Fruit fly (Drosophila melanogaster): ENCODE measurements around the gene CG17782.

Gene CG17782

DNA sequence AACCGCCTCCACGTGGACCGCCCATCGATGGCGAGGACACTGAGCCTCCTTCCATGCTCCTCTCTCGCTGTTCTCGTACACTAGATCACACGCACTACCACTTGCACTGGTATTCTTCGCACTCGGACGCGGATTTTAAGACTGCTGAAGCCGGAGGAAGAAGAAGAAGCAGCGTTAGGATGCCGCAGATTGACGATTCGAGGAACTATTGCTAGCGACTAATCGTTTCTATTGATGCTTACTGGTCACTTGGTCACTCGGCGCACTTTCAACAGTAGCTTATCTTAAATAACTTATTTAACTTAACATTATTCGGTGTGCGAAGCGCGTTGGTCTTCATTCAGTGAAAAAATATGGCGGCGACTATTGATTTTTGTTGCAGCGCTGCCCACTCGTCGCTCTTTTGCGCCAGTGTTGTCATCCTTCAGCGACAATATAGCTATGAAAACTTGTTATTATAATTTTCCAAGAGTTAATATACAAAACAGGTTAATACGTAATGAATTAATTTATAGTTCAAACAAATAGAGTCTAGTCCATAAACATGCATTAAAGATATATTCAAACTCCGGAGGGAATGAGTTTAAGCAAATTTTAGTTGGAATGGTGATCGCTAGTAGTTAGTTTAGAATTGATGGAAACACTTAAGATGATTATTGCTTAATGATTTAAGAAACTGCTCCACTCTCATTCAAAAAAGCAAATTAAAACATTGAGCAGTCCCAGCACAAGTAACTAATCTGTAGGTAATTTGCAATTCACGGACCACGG lies 24.0 kb downstream of the CG17782 start, which contains the start of the genes CG5746 and CG6454 (continued):
- TF ChIP-seq Eip74EF (GFP tag; optimal IDR thresholded peaks at IDR 0.05) (no peak), Xrp1 (GFP tag; IDR thresholded peaks at IDR 0.05) (peak; percentile 35; the same call in 1 of the 2 replicates), CG9817 (tag; optimal IDR thresholded peaks at IDR 0.05) (no peak), E2f2 (GFP tag; IDR thresholded peaks at IDR 0.05) (no peak; the same call in 1 of the 2 replicates), Gsc (GFP tag; IDR thresholded peaks at IDR 0.05) (no peak), CG6813 (GFP tag; optimal IDR thresholded peaks at IDR 0.05) (no peak), CG12744 (GFP tag; optimal IDR thresholded peaks at IDR 0.05) (peak; percentile 35), shn (GFP tag; optimal IDR thresholded peaks at IDR 0.05) (peak; percentile 46), CG18599 (GFP tag; optimal IDR thresholded peaks at IDR 0.05) (no peak), unc-4 (GFP tag; IDR thresholded peaks at IDR 0.05; ENCODE audit: partially characterized antibody) (no peak), CG6175 (GFP tag; IDR thresholded peaks at IDR 0.05) (no peak), prd (optimal IDR thresholded peaks at IDR 0.05) (no peak), prd (GFP tag; IDR thresholded peaks at IDR 0.05) (peak; percentile 69), CG10321 (GFP tag; IDR thresholded peaks at IDR 0.05) (no peak), Nf-YB (GFP tag; optimal IDR thresholded peaks at IDR 0.05) (no peak), Max (GFP tag; optimal IDR thresholded peaks at IDR 0.05) (peak; percentile 39), CG33213 (GFP tag; optimal IDR thresholded peaks at IDR 0.05) (peak; percentile 24), CG17912 (GFP tag; optimal IDR thresholded peaks at IDR 0.05) (no peak), CG8089 (GFP tag; optimal IDR thresholded peaks at IDR 0.05) (peak; percentile 21), Sry-δ (GFP tag; optimal IDR thresholded peaks at IDR 0.05) (peak; percentile 38), CG4707 (GFP tag; optimal IDR thresholded peaks at IDR 0.05) (no peak), Hsf (GFP tag; optimal IDR thresholded peaks at IDR 0.05) (peak; percentile 71), CG3726 (GFP tag; IDR thresholded peaks at IDR 0.05) (no peak), CG6854 (GFP tag; optimal IDR thresholded peaks at IDR 0.05) (no peak), CG11085 (GFP tag; IDR thresholded peaks at IDR 0.05) (no peak), CG7357 (GFP tag; IDR thresholded peaks at IDR 0.05) (no peak), CG4404 (GFP tag; IDR thresholded peaks at IDR 0.05) (no peak), Optix (GFP tag; IDR thresholded peaks at IDR 0.05) (no peak), H2.0 (GFP tag; IDR thresholded peaks at IDR 0.05) (0 out of 2 replicates have a peak, but pooled peaks have one; percentile 43), psq (GFP tag; optimal IDR thresholded peaks at IDR 0.05) (peak; percentile 23), Sox102F (GFP tag; optimal IDR thresholded peaks at IDR 0.05) (no peak), pb (GFP tag; optimal IDR thresholded peaks at IDR 0.05) (no peak), CG10959 (GFP tag; IDR thresholded peaks at IDR 0.05) (no peak), Doc3 (GFP tag; IDR thresholded peaks at IDR 0.05; ENCODE audit: partially characterized antibody) (no peak), CG1792 (GFP tag; optimal IDR thresholded peaks at IDR 0.05) (peak; percentile 12), bbx (GFP tag; IDR thresholded peaks at IDR 0.05; ENCODE audit: partially characterized antibody) (no peak), CG10274 (GFP tag; optimal IDR thresholded peaks at IDR 0.05) (no peak), Oli (tag; optimal IDR thresholded peaks at IDR 0.05) (no peak), CG15073 (GFP tag; optimal IDR thresholded peaks at IDR 0.05) (no peak), CG18619 (GFP tag; optimal IDR thresholded peaks at IDR 0.05) (peak; percentile 62), CG17802 (tag; optimal IDR thresholded peaks at IDR 0.05) (peak; percentile 11), lov (optimal IDR thresholded peaks at IDR 0.05) (no peak), lov (GFP tag; IDR thresholded peaks at IDR 0.05) (no peak), CG1603 (tag; optimal IDR thresholded peaks at IDR 0.05) (no peak), BEAF-32 (GFP tag; optimal IDR thresholded peaks at IDR 0.05) (peak; percentile 44), B-H2 (GFP tag; optimal IDR thresholded peaks at IDR 0.05) (no peak), Hr3 (GFP tag; optimal IDR thresholded peaks at IDR 0.05) (peak; percentile 73), lab (GFP tag; optimal IDR thresholded peaks at IDR 0.05) (no peak), nau (GFP tag; optimal IDR thresholded peaks at IDR 0.05) (no peak), CG7372 (GFP tag; IDR thresholded peaks at IDR 0.05) (no peak)

All from whole organism, embryonic.